Worm (Caenorhabditis elegans) whole organism, mixed stage, embryonic: ENCODE measurements around the gene C17G10.13.
"Not testable (repeated sequence)": the region's sequence is repeated elsewhere in the genome, so short reads cannot be mapped to it uniquely, and the experiment has no call there.

Source experiments
- nhr-2 ChIP-seq: fragments of 150-350 bp; optimal IDR thresholded peaks from 2 replicates; lab custom pipeline; 2014; ENCODE audit warnings: missing biosample characterization, missing genetic modification characterization
- snpc-4 ChIP-seq: fragments of 150-350 bp; optimal IDR thresholded peaks from 2 replicates; lab custom pipeline; 2014; ENCODE audit warnings: missing biosample characterization, missing genetic modification characterization
- ztf-11 ChIP-seq: fragments of 150-350 bp; optimal IDR thresholded peaks from 2 replicates; lab custom pipeline; 2014; ENCODE audit warnings: missing biosample characterization, missing genetic modification characterization

C17G10.13 gene

ce11 chrII:5540113-5540512 is 49.5 kb downstream of the C17G10.13 start, which contains the start of gene hlh-27:
Gene hlh-27, minus strand, starts transcription at chrII:5540213.
- TF ChIP-seq ztf-11, snpc-4, nhr-2 (tag; lab: Kevin White, UChicago): not testable (repeated sequence)
